Worm (Caenorhabditis elegans) whole organism, young adult: ENCODE data around the gene ZK829.3.
A peak's percentile ranks its signal among the peaks of the same experiment; 100 is the strongest.

Experiments used
- B0336.3 ChIP-seq: fragments of 200-800 bp; sonication (Bioruptor generic); IDR thresholded peaks from 2 replicates; pipeline ENCODE4 v1.3.6; 2022; ENCODE audit warnings: missing genetic modification characterization, missing compliant biosample characterization
- K11D2.4 ChIP-seq: fragments of 200-800 bp; sonication (Bioruptor generic); IDR thresholded peaks from 2 replicates; pipeline ENCODE4 v1.3.6; 2022; ENCODE audit warnings: missing genetic modification reagents, missing genetic modification characterization, missing compliant biosample characterization
- T07F8.4 ChIP-seq: sonication (generic microtip); optimal IDR thresholded peaks from 2 replicates; lab custom pipeline; 2016; ENCODE audit warnings: mild to moderate bottlenecking, missing genetic modification characterization, moderate library complexity, missing compliant biosample characterization
- Y53G8AR.9 ChIP-seq: fragments of 200-800 bp; sonication (Bioruptor generic); conservative IDR thresholded peaks from 2 replicates; pipeline ENCODE4 v1.3.6; 2022; ENCODE audit warnings: missing genetic modification reagents, missing genetic modification characterization, missing compliant biosample characterization
- Y56A3A.18 ChIP-seq: fragments of 200-800 bp; sonication (Bioruptor generic); IDR thresholded peaks from 2 replicates; pipeline ENCODE4 v1.3.6; 2022; ENCODE audit warnings: missing genetic modification reagents, missing genetic modification characterization, missing compliant biosample characterization
- aptf-2 ChIP-seq: fragments of 200-800 bp; sonication (Bioruptor generic); conservative IDR thresholded peaks from 2 replicates; pipeline ENCODE4 v1.3.6; 2022; ENCODE audit warnings: missing genetic modification reagents, missing genetic modification characterization, missing compliant biosample characterization
- bed-1 ChIP-seq: fragments of 200-800 bp; sonication (Bioruptor generic); IDR thresholded peaks from 2 replicates; pipeline ENCODE4 v1.3.6; 2022; ENCODE audit warnings: missing genetic modification reagents, missing genetic modification characterization, missing compliant biosample characterization
- ccch-3 ChIP-seq: fragments of 200-800 bp; sonication (Bioruptor generic); optimal IDR thresholded peaks from 2 replicates; lab custom pipeline; 2018; ENCODE audit warnings: mild to moderate bottlenecking, missing genetic modification characterization, missing compliant biosample characterization
- cebp-1 ChIP-seq, 2 experiments: fragments of 200-800 bp in 1 of 2; sonication (Bioruptor generic) in 1 of 2; sonication (generic microtip) in 1 of 2; IDR thresholded peaks in 1 of 2; optimal IDR thresholded peaks in 1 of 2; 2 replicates each; pipeline versions ENCODE4 v1.3.6 to Lab custom; 2017 to 2022; ENCODE audit warnings: missing compliant biosample characterization in 2 of 2, missing genetic modification characterization in 2 of 2, mild to moderate bottlenecking in 1 of 2, missing genetic modification reagents in 1 of 2, moderate library complexity in 1 of 2
- ceh-100 ChIP-seq: fragments of 200-800 bp; sonication (Bioruptor generic); IDR thresholded peaks from 2 replicates; pipeline ENCODE4 v1.3.6; 2022; ENCODE audit warnings: missing genetic modification reagents, missing genetic modification characterization, missing compliant biosample characterization
- ceh-79 ChIP-seq: sonication (generic microtip); optimal IDR thresholded peaks from 2 replicates; lab custom pipeline; 2017; ENCODE audit warnings: mild to moderate bottlenecking, missing genetic modification characterization, missing compliant biosample characterization
- dpl-1 ChIP-seq: fragments of 150-350 bp; optimal IDR thresholded peaks from 2 replicates; lab custom pipeline; 2014; ENCODE audit warnings: missing biosample characterization, missing genetic modification reagents, missing genetic modification characterization
- efl-1 ChIP-seq: fragments of 150-350 bp; optimal IDR thresholded peaks from 2 replicates; lab custom pipeline; 2014; ENCODE audit warnings: missing biosample characterization, missing genetic modification reagents, missing genetic modification characterization
- egl-44 ChIP-seq: fragments of 200-800 bp; sonication (Bioruptor generic); IDR thresholded peaks from 2 replicates; pipeline ENCODE4 v1.3.6; 2022; ENCODE audit warnings: missing genetic modification reagents, missing genetic modification characterization, missing compliant biosample characterization
- ets-4 ChIP-seq: fragments of 200-800 bp; sonication (Bioruptor generic); optimal IDR thresholded peaks from 2 replicates; lab custom pipeline; 2018; ENCODE audit warnings: mild to moderate bottlenecking, missing genetic modification characterization, missing compliant biosample characterization
- fkh-3 ChIP-seq: sonication (generic microtip); optimal IDR thresholded peaks from 2 replicates; lab custom pipeline; 2016; ENCODE audit warnings: mild to moderate bottlenecking, missing genetic modification characterization, missing compliant biosample characterization
- hlh-12 ChIP-seq: sonication (generic microtip); optimal IDR thresholded peaks from 2 replicates; lab custom pipeline; 2016; ENCODE audit warnings: missing genetic modification characterization, missing compliant biosample characterization
- hmg-1.2 ChIP-seq: fragments of 200-800 bp; sonication (Bioruptor generic); IDR thresholded peaks from 2 replicates; pipeline ENCODE4 v1.3.6; 2022; ENCODE audit warnings: missing genetic modification reagents, missing genetic modification characterization, missing compliant biosample characterization
- hmg-20 ChIP-seq: fragments of 200-800 bp; sonication (Bioruptor generic); IDR thresholded peaks from 2 replicates; pipeline ENCODE4 v1.3.6; 2022; ENCODE audit warnings: missing genetic modification reagents, missing genetic modification characterization, missing compliant biosample characterization
- hrde-1 ChIP-seq: sonication (generic microtip); optimal IDR thresholded peaks from 2 replicates; lab custom pipeline; 2016; ENCODE audit warnings: missing genetic modification characterization, mild to moderate bottlenecking, missing compliant biosample characterization, moderate library complexity, missing genotype, missing genetic modification reagents, borderline replicate concordance
- hsf-1 ChIP-seq: fragments of 200-800 bp; sonication (Bioruptor generic); IDR thresholded peaks from 2 replicates; pipeline ENCODE4 v1.3.6; 2022; ENCODE audit warnings: missing genetic modification reagents, missing genetic modification characterization, missing compliant biosample characterization
- let-607 ChIP-seq, 2 experiments: fragments of 200-800 bp in 1 of 2; sonication (Bioruptor generic) in 1 of 2; sonication (generic microtip) in 1 of 2; optimal IDR thresholded peaks; 2 replicates each; lab custom pipeline; 2016 to 2018; ENCODE audit warnings: mild to moderate bottlenecking in 2 of 2, missing compliant biosample characterization in 2 of 2, missing genetic modification characterization in 2 of 2, moderate library complexity in 2 of 2, missing genotype in 1 of 2
- lin-35 ChIP-seq, 3 experiments: fragments of 150-350 bp in 2 of 3; sonication (generic microtip) in 1 of 3; optimal IDR thresholded peaks; 2 replicates each; lab custom pipeline; 2014 to 2018; ENCODE audit warnings: missing biosample characterization in 3 of 3, missing genetic modification characterization in 3 of 3, missing genetic modification reagents in 3 of 3
- lin-54 ChIP-seq: fragments of 200-800 bp; sonication (Bioruptor generic); optimal IDR thresholded peaks from 2 replicates; lab custom pipeline; 2018; ENCODE audit warnings: mild to moderate bottlenecking, missing genetic modification characterization, missing compliant biosample characterization
- lsl-1 ChIP-seq: fragments of 200-800 bp; sonication (Bioruptor generic); optimal IDR thresholded peaks from 2 replicates; lab custom pipeline; 2018; ENCODE audit warnings: mild to moderate bottlenecking, missing genetic modification characterization, moderate library complexity, missing compliant biosample characterization
- madf-3 ChIP-seq: fragments of 200-800 bp; sonication (Bioruptor generic); IDR thresholded peaks from 2 replicates; pipeline ENCODE4 v1.3.6; 2022; ENCODE audit warnings: missing genetic modification reagents, missing genetic modification characterization, missing compliant biosample characterization
- madf-6 ChIP-seq: fragments of 200-800 bp; sonication (Bioruptor generic); IDR thresholded peaks from 2 replicates; pipeline ENCODE4 v1.3.6; 2022; ENCODE audit warnings: missing genetic modification reagents, missing genetic modification characterization, missing compliant biosample characterization
- madf-8 ChIP-seq: fragments of 200-800 bp; sonication (Bioruptor generic); conservative IDR thresholded peaks from 2 replicates; pipeline ENCODE4 v1.3.6; 2022; ENCODE audit warnings: missing genetic modification reagents, missing genetic modification characterization, missing compliant biosample characterization
- mcd-1 ChIP-seq: fragments of 200-800 bp; sonication (Bioruptor generic); IDR thresholded peaks from 2 replicates; pipeline ENCODE4 v1.3.6; 2022; ENCODE audit warnings: missing genetic modification reagents, missing genetic modification characterization, missing compliant biosample characterization
- mel-28 ChIP-seq: sonication (generic microtip); optimal IDR thresholded peaks from 2 replicates; lab custom pipeline; 2016; ENCODE audit warnings: borderline replicate concordance, mild to moderate bottlenecking, missing genetic modification characterization, missing compliant biosample characterization
- mxl-1 ChIP-seq: sonication (generic microtip); optimal IDR thresholded peaks from 2 replicates; lab custom pipeline; 2016; ENCODE audit warnings: missing genetic modification characterization, missing compliant biosample characterization
- nfyb-1 ChIP-seq: fragments of 200-800 bp; sonication (Bioruptor generic); IDR thresholded peaks from 2 replicates; pipeline ENCODE4 v1.3.6; 2022; ENCODE audit warnings: missing genetic modification reagents, missing genetic modification characterization, missing compliant biosample characterization
- nhr-179 ChIP-seq: sonication (generic microtip); optimal IDR thresholded peaks from 2 replicates; lab custom pipeline; 2016; ENCODE audit warnings: mild to moderate bottlenecking, missing genetic modification characterization, missing compliant biosample characterization
- nhr-80 ChIP-seq: sonication (generic microtip); optimal IDR thresholded peaks from 2 replicates; lab custom pipeline; 2016; ENCODE audit warnings: missing genetic modification characterization, missing compliant biosample characterization
- rpc-1 ChIP-seq, 2 experiments: fragments of 150-350 bp in 1 of 2; sonication (generic microtip) in 1 of 2; optimal IDR thresholded peaks; 2 replicates each; lab custom pipeline; 2014 to 2018; ENCODE audit warnings: missing biosample characterization in 1 of 2, missing genetic modification characterization in 1 of 2, missing genetic modification reagents in 1 of 2, missing genotype in 1 of 2
- snpc-1.3 ChIP-seq: sonication (generic microtip); optimal IDR thresholded peaks from 2 replicates; lab custom pipeline; 2017; ENCODE audit warnings: missing genetic modification characterization, mild to moderate bottlenecking, missing compliant biosample characterization, antibody characterized with exemption, moderate library complexity, missing genotype, missing genetic modification reagents; ENCODE audit not compliant: insufficient read depth
- snpc-3.4 ChIP-seq: sonication (generic microtip); optimal IDR thresholded peaks from 2 replicates; lab custom pipeline; 2017; ENCODE audit warnings: missing genetic modification characterization, mild to moderate bottlenecking, missing compliant biosample characterization, antibody characterized with exemption, moderate library complexity, missing genotype, missing genetic modification reagents
- snpc-4 ChIP-seq, 5 experiments: fragments of 150-350 bp in 1 of 5; sonication (generic microtip) in 4 of 5; optimal IDR thresholded peaks; 2 replicates each; lab custom pipeline; 2014 to 2018; ENCODE audit warnings: missing genetic modification characterization in 5 of 5, missing biosample characterization in 3 of 5, antibody characterized with exemption in 2 of 5, mild to moderate bottlenecking in 2 of 5, missing compliant biosample characterization in 2 of 5, missing genotype in 2 of 5, moderate library complexity in 2 of 5, missing genetic modification reagents in 1 of 5
- unc-62 ChIP-seq: fragments of 150-350 bp; optimal IDR thresholded peaks from 2 replicates; lab custom pipeline; 2014; ENCODE audit warnings: missing biosample characterization, missing genetic modification reagents, missing genetic modification characterization
- zim-3 ChIP-seq: sonication (generic microtip); optimal IDR thresholded peaks from 2 replicates; lab custom pipeline; 2017; ENCODE audit warnings: mild to moderate bottlenecking, missing genetic modification characterization, moderate library complexity, missing compliant biosample characterization
- ztf-18 ChIP-seq: sonication (generic microtip); optimal IDR thresholded peaks from 2 replicates; lab custom pipeline; 2016; ENCODE audit warnings: missing genotype, mild to moderate bottlenecking, missing genetic modification characterization, missing compliant biosample characterization
- ztf-25 ChIP-seq: fragments of 200-800 bp; sonication (Bioruptor generic); IDR thresholded peaks from 2 replicates; pipeline ENCODE4 v1.3.6; 2022; ENCODE audit warnings: missing genetic modification reagents, missing genetic modification characterization, missing compliant biosample characterization
- ztf-3 ChIP-seq: fragments of 200-800 bp; sonication (Bioruptor generic); optimal IDR thresholded peaks from 2 replicates; lab custom pipeline; 2018; ENCODE audit warnings: mild to moderate bottlenecking, missing genetic modification characterization, missing compliant biosample characterization

Gene ZK829.3

DNA sequence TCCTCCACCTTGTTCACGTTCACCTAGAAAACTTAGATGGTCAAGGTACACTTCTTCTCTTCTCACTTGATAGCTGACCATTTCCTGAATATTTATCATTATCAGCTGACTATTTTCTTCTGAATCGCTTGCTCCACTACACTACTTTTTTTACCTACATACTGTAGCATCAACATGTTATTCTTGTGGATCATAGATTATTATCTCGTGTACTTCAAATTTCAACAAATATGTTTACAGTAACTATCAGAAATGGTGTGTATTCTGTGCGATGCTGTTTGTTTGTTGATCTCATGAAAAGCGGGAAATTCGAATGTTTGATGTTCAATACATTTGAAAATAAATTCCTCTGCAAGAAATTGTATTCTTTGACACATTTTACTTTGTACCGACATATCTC lies 28.6 kb downstream of the ZK829.3 start, which contains the start of gene ZK822.10:
Gene ZK822.10 (plus strand): TSS at position 231 of the 400 bp plus-strand sequence.
- TF ChIP-seq ceh-100 (GFP tag; lab: Robert Waterston, UW) (no peak), nhr-80 (tag; lab: Kevin White, UChicago) (peak; percentile 74), cebp-1 (GFP tag; IDR thresholded peaks at IDR 0.05; lab: Robert Waterston, UW) (no peak), cebp-1 (tag; optimal IDR thresholded peaks at IDR 0.05; lab: Kevin White, UChicago) (peak; percentile 6), lsl-1 (GFP tag; lab: Kevin White, UChicago) (no peak), unc-62 (peak; percentile 48), hlh-12 (tag; lab: Kevin White, UChicago) (no peak), B0336.3 (GFP tag; lab: Robert Waterston, UW) (no peak), ztf-25 (GFP tag; lab: Robert Waterston, UW) (no peak), lin-54 (GFP tag; lab: Kevin White, UChicago) (no peak), mcd-1 (GFP tag; lab: Robert Waterston, UW) (no peak), nhr-179 (tag; lab: Kevin White, UChicago) (no peak), madf-6 (GFP tag; lab: Robert Waterston, UW) (no peak), fkh-3 (tag; lab: Kevin White, UChicago) (no peak), mxl-1 (tag; lab: Kevin White, UChicago) (no peak), zim-3 (no peak), ztf-3 (GFP tag; lab: Kevin White, UChicago) (no peak), mel-28 (tag; lab: Kevin White, UChicago) (no peak), ccch-3 (GFP tag; lab: Kevin White, UChicago) (no peak)

DNA sequence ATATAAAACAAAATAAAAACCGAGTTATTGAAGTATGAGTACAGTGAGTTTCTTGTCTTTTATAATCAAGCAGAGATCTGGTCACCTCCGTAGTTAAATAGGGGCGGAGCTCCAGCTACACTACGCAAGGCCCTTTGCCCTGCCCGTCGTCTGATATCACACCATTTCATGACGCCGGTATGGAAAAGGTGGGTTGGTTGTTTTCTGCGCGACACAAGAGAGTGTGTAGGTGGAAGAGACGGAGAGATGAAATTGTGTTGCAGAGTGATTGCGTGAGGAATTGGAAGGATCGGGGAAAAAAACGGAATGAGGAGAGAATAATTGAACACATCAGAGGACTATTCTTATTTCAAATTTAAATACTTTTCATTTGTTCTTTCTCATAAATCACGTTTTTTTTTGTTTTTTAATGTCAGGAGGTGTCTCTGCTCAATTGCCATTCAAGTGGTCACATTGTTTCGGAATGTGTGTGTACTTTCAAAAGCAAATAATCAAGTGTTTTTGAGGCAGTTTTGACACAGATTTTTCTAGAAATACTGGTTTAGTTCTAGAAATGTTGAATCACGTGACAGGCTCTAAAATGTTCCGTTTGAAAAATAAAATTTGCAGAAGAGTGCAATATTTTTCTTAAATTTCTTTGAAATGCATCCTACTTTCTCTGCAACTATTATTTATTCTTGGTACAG lies 29.6 kb downstream of the ZK829.3 start, which contains the start of gene ZK822.9:
Gene ZK822.9 (plus strand): TSS at position 180 of the 686 bp plus-strand sequence.
- TF ChIP-seq lin-54 (GFP tag; lab: Kevin White, UChicago) (no peak), snpc-3.4 (peak; percentile 16), unc-62 (peak; percentile 9), snpc-1.3 (no peak), madf-8 (GFP tag; lab: Robert Waterston, UW) (no peak), nfyb-1 (GFP tag; lab: Robert Waterston, UW) (no peak), hmg-1.2 (GFP tag; lab: Robert Waterston, UW) (peak; percentile 63), let-607 (tag; optimal IDR thresholded peaks at IDR 0.05; lab: Kevin White, UChicago) (no peak), hrde-1 (tag; lab: Kevin White, UChicago) (no peak), K11D2.4 (GFP tag; lab: Robert Waterston, UW) (no peak), snpc-4 (GFP tag; optimal IDR thresholded peaks at IDR 0.05; lab: Kevin White, UChicago) (no peak), snpc-4 (tag; optimal IDR thresholded peaks at IDR 0.05; lab: Kevin White, UChicago) (peak in 1 of 4 experiments; percentile 6), ztf-18 (no peak), bed-1 (GFP tag; lab: Robert Waterston, UW) (no peak), Y53G8AR.9 (0 out of 2 replicates have a peak, but pooled peaks have one; percentile 17), ceh-79 (tag; lab: Kevin White, UChicago) (no peak), lin-35 (GFP tag; optimal IDR thresholded peaks at IDR 0.05; lab: Kevin White, UChicago) (no peak), efl-1 (GFP tag; lab: Kevin White, UChicago) (no peak), ets-4 (GFP tag; lab: Kevin White, UChicago) (no peak), dpl-1 (no peak), T07F8.4 (tag; lab: Kevin White, UChicago) (no peak), Y56A3A.18 (GFP tag; lab: Robert Waterston, UW) (no peak), madf-3 (no peak), rpc-1 (optimal IDR thresholded peaks at IDR 0.05; lab: Kevin White, UChicago) (no peak), rpc-1 (tag; optimal IDR thresholded peaks at IDR 0.05; lab: Kevin White, UChicago) (no peak), hmg-20 (GFP tag; lab: Robert Waterston, UW) (no peak), nhr-80 (tag; lab: Kevin White, UChicago) (peak; percentile 65), hsf-1 (GFP tag; lab: Robert Waterston, UW) (peak; percentile 79), aptf-2 (GFP tag; lab: Robert Waterston, UW) (no peak), egl-44 (GFP tag; lab: Robert Waterston, UW) (0 out of 2 replicates have a peak, but pooled peaks have one; percentile 8), nhr-179 (tag; lab: Kevin White, UChicago) (no peak)
